Worm (Caenorhabditis elegans) whole organism, L1 larva: Measurements from ENCODE around the gene srh-112.

Experiments used
- C04F5.9 ChIP-seq: sonication (generic microtip); optimal IDR thresholded peaks from 2 replicates; lab custom pipeline; 2016; ENCODE audit warnings: missing genetic modification characterization, missing compliant biosample characterization
- C16A3.4 ChIP-seq: fragments of 150-350 bp; optimal IDR thresholded peaks from 2 replicates; lab custom pipeline; 2014; ENCODE audit warnings: missing biosample characterization, missing genetic modification characterization
- Y116A8C.19 ChIP-seq: sonication (generic microtip); optimal IDR thresholded peaks from 2 replicates; lab custom pipeline; 2016; ENCODE audit warnings: missing compliant biosample characterization, missing genetic modification characterization, borderline replicate concordance
- aly-2 ChIP-seq: fragments of 150-350 bp; optimal IDR thresholded peaks from 2 replicates; lab custom pipeline; 2014; ENCODE audit warnings: missing biosample characterization, missing genetic modification characterization
- ama-1 ChIP-seq: fragments of 150-350 bp; optimal IDR thresholded peaks from 2 replicates; lab custom pipeline; 2014
- ceh-82 ChIP-seq, 3 experiments: fragments of 150-350 bp in 1 of 3; sonication (generic microtip) in 2 of 3; optimal IDR thresholded peaks; 2 replicates each; lab custom pipeline; 2014 to 2017; ENCODE audit warnings: missing biosample characterization in 3 of 3, missing genetic modification characterization in 3 of 3
- ceh-88 ChIP-seq: fragments of 200-800 bp; sonication (Bioruptor generic); IDR thresholded peaks from 2 replicates; pipeline ENCODE4 v1.3.6; 2022; ENCODE audit warnings: missing genetic modification characterization, missing compliant biosample characterization
- ceh-90 ChIP-seq: sonication (generic microtip); optimal IDR thresholded peaks from 2 replicates; lab custom pipeline; 2016; ENCODE audit warnings: missing genetic modification characterization, missing compliant biosample characterization
- dpl-1 ChIP-seq, 3 experiments: fragments of 150-350 bp in 2 of 3; sonication (generic microtip) in 1 of 3; optimal IDR thresholded peaks; 2 replicates each; lab custom pipeline; 2014 to 2017; ENCODE audit warnings: missing biosample characterization in 3 of 3, missing genetic modification characterization in 3 of 3, missing genetic modification reagents in 3 of 3
- dsc-1 ChIP-seq: sonication (generic microtip); optimal IDR thresholded peaks from 2 replicates; lab custom pipeline; 2016; ENCODE audit warnings: mild to moderate bottlenecking, missing genetic modification characterization, missing compliant biosample characterization
- egl-27 ChIP-seq, 2 experiments: fragments of 150-350 bp in 1 of 2; sonication (generic microtip); optimal IDR thresholded peaks; 3 replicates each; lab custom pipeline; 2017 to 2018; ENCODE audit warnings: missing biosample characterization in 2 of 2, missing genetic modification characterization in 2 of 2, missing genetic modification reagents in 2 of 2
- elt-2 ChIP-seq: sonication (generic microtip); optimal IDR thresholded peaks from 2 replicates; lab custom pipeline; 2016; ENCODE audit warnings: missing genetic modification characterization, mild to moderate bottlenecking, inconsistent platforms, missing compliant biosample characterization, missing genetic modification reagents
- elt-3 ChIP-seq, 6 experiments: fragments of 150-350 bp in 1 of 6; sonication (generic microtip); optimal IDR thresholded peaks; 2 replicates each; lab custom pipeline; 2017 to 2018; ENCODE audit warnings: missing biosample characterization in 6 of 6, missing genetic modification characterization in 6 of 6, inconsistent platforms in 1 of 6
- ets-5 ChIP-seq: fragments of 200-800 bp; sonication (Bioruptor generic); IDR thresholded peaks from 2 replicates; pipeline ENCODE4 v1.3.6; 2022; ENCODE audit warnings: missing genetic modification characterization, missing compliant biosample characterization
- fkh-10 ChIP-seq: sonication (generic microtip); optimal IDR thresholded peaks from 2 replicates; lab custom pipeline; 2017; ENCODE audit warnings: missing biosample characterization, missing genetic modification reagents, missing genetic modification characterization
- fos-1 ChIP-seq: fragments of 150-350 bp; optimal IDR thresholded peaks from 2 replicates; lab custom pipeline; 2014; ENCODE audit warnings: missing biosample characterization, missing genetic modification characterization
- grh-1 ChIP-seq: fragments of 200-800 bp; sonication (Bioruptor generic); IDR thresholded peaks from 2 replicates; pipeline ENCODE4 v1.3.6; 2022; ENCODE audit warnings: missing genetic modification reagents, missing genetic modification characterization, missing compliant biosample characterization
- hlh-17 ChIP-seq: fragments of 200-800 bp; sonication (Bioruptor generic); optimal IDR thresholded peaks from 2 replicates; lab custom pipeline; 2018; ENCODE audit warnings: missing genetic modification characterization, mild to moderate bottlenecking, missing compliant biosample characterization, moderate library complexity, borderline replicate concordance
- hlh-4 ChIP-seq: sonication (generic microtip); optimal IDR thresholded peaks from 2 replicates; lab custom pipeline; 2016; ENCODE audit warnings: mild to moderate bottlenecking, missing genetic modification characterization, missing compliant biosample characterization
- hpl-2 ChIP-seq: fragments of 150-350 bp; optimal IDR thresholded peaks from 2 replicates; lab custom pipeline; 2014; ENCODE audit warnings: missing biosample characterization, missing genetic modification reagents, missing genetic modification characterization
- jun-1 ChIP-seq: fragments of 150-350 bp; optimal IDR thresholded peaks from 2 replicates; lab custom pipeline; 2014; ENCODE audit warnings: missing biosample characterization, missing genetic modification reagents, missing genetic modification characterization
- lin-14 ChIP-seq: fragments of 200-800 bp; sonication (Bioruptor generic); optimal IDR thresholded peaks from 2 replicates; lab custom pipeline; 2018; ENCODE audit warnings: mild to moderate bottlenecking, missing genetic modification characterization, moderate library complexity, missing compliant biosample characterization
- lin-35 ChIP-seq, 2 experiments: fragments of 150-350 bp; optimal IDR thresholded peaks; 2 replicates each; lab custom pipeline; 2014; ENCODE audit warnings: missing biosample characterization in 2 of 2, missing genetic modification characterization in 2 of 2, missing genetic modification reagents in 2 of 2
- lin-39 ChIP-seq: fragments of 150-350 bp; optimal IDR thresholded peaks from 2 replicates; lab custom pipeline; 2014; ENCODE audit warnings: missing biosample characterization, missing genetic modification reagents, missing genetic modification characterization
- mab-9 ChIP-seq: fragments of 200-800 bp; sonication (Bioruptor generic); IDR thresholded peaks from 2 replicates; pipeline ENCODE4 v1.3.6; 2022; ENCODE audit warnings: missing genetic modification reagents, missing genetic modification characterization, missing compliant biosample characterization
- mdl-1 ChIP-seq, 2 experiments: fragments of 150-350 bp; optimal IDR thresholded peaks; 2 replicates each; lab custom pipeline; 2014 to 2017; ENCODE audit warnings: missing biosample characterization in 2 of 2, missing genetic modification characterization in 2 of 2, inconsistent platforms in 1 of 2
- mef-2 ChIP-seq: fragments of 150-350 bp; optimal IDR thresholded peaks from 2 replicates; lab custom pipeline; 2014; ENCODE audit warnings: missing biosample characterization, missing genetic modification characterization
- nhr-20 ChIP-seq: sonication (generic microtip); optimal IDR thresholded peaks from 2 replicates; lab custom pipeline; 2016; ENCODE audit warnings: mild to moderate bottlenecking, missing genetic modification characterization, missing compliant biosample characterization
- nhr-28 ChIP-seq: fragments of 150-350 bp; optimal IDR thresholded peaks from 2 replicates; lab custom pipeline; 2014; ENCODE audit warnings: missing biosample characterization, missing genetic modification characterization
- nhr-47 ChIP-seq: sonication (generic microtip); optimal IDR thresholded peaks from 2 replicates; lab custom pipeline; 2016; ENCODE audit warnings: mild to moderate bottlenecking, missing genetic modification characterization, moderate library complexity, missing compliant biosample characterization
- nhr-77 ChIP-seq: fragments of 150-350 bp; optimal IDR thresholded peaks from 2 replicates; lab custom pipeline; 2014; ENCODE audit warnings: missing biosample characterization, missing genetic modification characterization
- nhr-84 ChIP-seq: sonication (generic microtip); optimal IDR thresholded peaks from 2 replicates; lab custom pipeline; 2017; ENCODE audit warnings: missing biosample characterization, missing genetic modification characterization
- nhr-85 ChIP-seq: sonication (generic microtip); peaks from one replicate; lab custom pipeline; 2016; ENCODE audit warnings: missing genetic modification characterization, inconsistent platforms, missing compliant biosample characterization
- nhr-90 ChIP-seq: sonication (generic microtip); optimal IDR thresholded peaks from 2 replicates; lab custom pipeline; 2016; ENCODE audit warnings: mild to moderate bottlenecking, missing genetic modification characterization, missing compliant biosample characterization; ENCODE audit not compliant: poor library complexity
- pag-3 ChIP-seq: sonication (generic microtip); optimal IDR thresholded peaks from 2 replicates; lab custom pipeline; 2017; ENCODE audit warnings: missing genetic modification characterization, mild to moderate bottlenecking, missing compliant biosample characterization, antibody characterized with exemption, borderline replicate concordance; ENCODE audit not compliant: insufficient read depth
- snu-23 ChIP-seq: sonication (generic microtip); optimal IDR thresholded peaks from 2 replicates; lab custom pipeline; 2016; ENCODE audit warnings: missing genetic modification characterization, missing compliant biosample characterization
- sptf-1 ChIP-seq: fragments of 150-350 bp; optimal IDR thresholded peaks from 2 replicates; lab custom pipeline; 2014; ENCODE audit warnings: missing biosample characterization, missing genetic modification characterization
- sup-37 ChIP-seq: fragments of 200-800 bp; sonication (Bioruptor generic); optimal IDR thresholded peaks from 2 replicates; lab custom pipeline; 2018; ENCODE audit warnings: mild to moderate bottlenecking, missing genetic modification characterization, missing compliant biosample characterization
- swsn-7 ChIP-seq: sonication (generic microtip); optimal IDR thresholded peaks from 2 replicates; lab custom pipeline; 2016; ENCODE audit warnings: missing genetic modification characterization, missing compliant biosample characterization
- tbx-2 ChIP-seq: sonication (generic microtip); optimal IDR thresholded peaks from 2 replicates; lab custom pipeline; 2016; ENCODE audit warnings: missing genetic modification characterization, missing compliant biosample characterization
- tlp-1 ChIP-seq: fragments of 150-350 bp; optimal IDR thresholded peaks from 2 replicates; lab custom pipeline; 2014; ENCODE audit warnings: missing biosample characterization, missing genetic modification characterization
- unc-130 ChIP-seq: fragments of 150-350 bp; optimal IDR thresholded peaks from 2 replicates; lab custom pipeline; 2017; ENCODE audit warnings: missing biosample characterization, missing genetic modification characterization, inconsistent platforms
- unc-62 ChIP-seq: fragments of 150-350 bp; optimal IDR thresholded peaks from 2 replicates; lab custom pipeline; 2014; ENCODE audit warnings: missing biosample characterization, missing genetic modification reagents, missing genetic modification characterization
- unc-86 ChIP-seq: sonication (generic microtip); optimal IDR thresholded peaks from 2 replicates; lab custom pipeline; 2016; ENCODE audit warnings: missing genetic modification characterization, missing compliant biosample characterization
- ztf-11 ChIP-seq, 2 experiments: sonication (generic microtip); optimal IDR thresholded peaks; 2 replicates each; lab custom pipeline; 2016 to 2017; ENCODE audit warnings: missing genetic modification characterization in 2 of 2, missing biosample characterization in 1 of 2, missing compliant biosample characterization in 1 of 2

srh-112 gene

DNA sequence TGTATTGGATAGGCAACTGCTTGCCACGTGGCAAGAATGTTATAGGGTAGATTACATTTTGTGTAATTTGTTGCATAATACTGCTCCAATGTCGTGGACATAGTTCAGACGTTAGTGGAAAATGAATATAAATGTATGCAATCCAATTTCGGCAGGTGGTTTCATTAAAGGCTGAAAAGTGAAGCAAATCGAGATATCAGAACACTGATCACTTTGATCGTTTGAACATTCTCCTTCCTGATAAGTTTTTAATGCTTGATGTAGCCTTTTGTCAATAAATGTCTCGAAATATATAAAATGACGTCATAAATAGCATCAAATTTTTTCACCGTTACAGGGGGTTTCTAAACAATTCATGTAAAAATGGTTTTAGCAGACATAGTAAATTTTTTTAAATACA, 5.7 kb downstream of the srh-112 start, which contains the start of gene srh-109:
srh-109 (minus strand) TSS at position 101 of the 400 bp plus-strand sequence.
- TF ChIP-seq nhr-85, result no peak
- no peak for TF ChIP-seq unc-86 (tag; lab: Kevin White, UChicago)
- TF ChIP-seq nhr-90, result no peak
- TF ChIP-seq pag-3 (tag; lab: Kevin White, UChicago), result no peak
- TF ChIP-seq fkh-10 (GFP tag; lab: Kevin White, UChicago), result no peak
- no peak for TF ChIP-seq tbx-2 (tag; lab: Kevin White, UChicago)
- no peak for TF ChIP-seq aly-2 (tag; lab: Kevin White, UChicago)
- TF ChIP-seq ama-1 (lab: Kevin White, UChicago), result no peak
- no peak for TF ChIP-seq ceh-82 (tag; optimal IDR thresholded peaks at IDR 0.05; lab: Kevin White, UChicago)
- no peak for TF ChIP-seq ets-5 (GFP tag; lab: Robert Waterston, UW)
- no peak for TF ChIP-seq mdl-1 (tag; optimal IDR thresholded peaks at IDR 0.05; lab: Kevin White, UChicago)
- no peak for TF ChIP-seq sptf-1 (tag; lab: Kevin White, UChicago)
- no peak for TF ChIP-seq C04F5.9 (tag; lab: Kevin White, UChicago)
- no peak for TF ChIP-seq mab-9
- no peak for TF ChIP-seq elt-2
- TF ChIP-seq nhr-28 (tag; lab: Kevin White, UChicago), result no peak
- no peak for TF ChIP-seq lin-39 (tag; lab: Kevin White, UChicago)
- no peak for TF ChIP-seq nhr-20 (tag; lab: Kevin White, UChicago)
- no peak for TF ChIP-seq grh-1 (GFP tag; lab: Robert Waterston, UW)

DNA sequence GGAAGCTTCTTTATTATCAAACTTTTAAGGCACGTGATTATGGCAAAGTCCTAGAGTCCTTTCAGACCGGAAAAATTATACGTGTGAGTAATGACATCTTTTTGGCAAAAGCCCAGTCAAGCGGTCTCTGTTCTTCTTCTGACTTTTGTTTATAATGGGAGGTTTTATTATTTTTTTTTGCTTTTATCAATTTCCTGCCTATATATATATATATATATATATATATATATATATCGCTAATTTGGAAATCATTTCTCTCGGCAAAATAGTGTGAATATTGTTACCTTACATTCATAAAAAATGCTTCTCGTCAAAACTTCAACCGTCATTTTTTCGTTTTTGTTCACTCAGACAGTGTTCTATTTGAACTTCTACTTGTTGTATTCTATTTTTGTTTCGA, 8.3 kb downstream of the srh-112 start, which contains the start of gene srbc-62:
srbc-62 (plus strand) TSS at position 301 of the 400 bp plus-strand sequence.
- TF ChIP-seq ztf-11 (tag; optimal IDR thresholded peaks at IDR 0.05; lab: Kevin White, UChicago), result no peak
- TF ChIP-seq C16A3.4, result no peak
- TF ChIP-seq swsn-7, result no peak
- TF ChIP-seq mab-9, result no peak
- no peak for TF ChIP-seq lin-35 (GFP tag; optimal IDR thresholded peaks at IDR 0.05; lab: Kevin White, UChicago)
- TF ChIP-seq mdl-1 (tag; optimal IDR thresholded peaks at IDR 0.05; lab: Kevin White, UChicago), result no peak
- no peak for TF ChIP-seq dpl-1 (GFP tag; optimal IDR thresholded peaks at IDR 0.05; lab: Kevin White, UChicago)
- no peak for TF ChIP-seq unc-62 (GFP tag; lab: Kevin White, UChicago)
- no peak for TF ChIP-seq nhr-77
- TF ChIP-seq hlh-4, result no peak
- no peak for TF ChIP-seq lin-14 (GFP tag; lab: Kevin White, UChicago)
- no peak for TF ChIP-seq tlp-1 (tag; lab: Kevin White, UChicago)
- TF ChIP-seq, all 84 proteins: peak for 0

- TF ChIP-seq lin-39 (tag; lab: Kevin White, UChicago) (no peak), elt-3 (tag; optimal IDR thresholded peaks at IDR 0.05; lab: Kevin White, UChicago) (no peak), mef-2 (tag; lab: Kevin White, UChicago) (no peak), ceh-90 (no peak), nhr-47 (tag; lab: Kevin White, UChicago) (no peak), Y116A8C.19 (tag; lab: Kevin White, UChicago) (no peak), nhr-84 (tag; lab: Kevin White, UChicago) (no peak), swsn-7 (no peak), hpl-2 (GFP tag; lab: Kevin White, UChicago) (no peak), dsc-1 (no peak), sup-37 (no peak), jun-1 (no peak), hlh-17 (no peak), unc-130 (tag; lab: Kevin White, UChicago) (no peak), egl-27 (tag; optimal IDR thresholded peaks at IDR 0.05; lab: Kevin White, UChicago) (no peak), snu-23 (GFP tag; lab: Kevin White, UChicago) (no peak), ceh-88 (GFP tag; lab: Robert Waterston, UW) (no peak), fos-1 (tag; lab: Kevin White, UChicago) (no peak)
These were observed 10.4 kb downstream of the srh-112 start for ce11 chrV:17215602-17216001.
